Worm (Caenorhabditis elegans) whole organism, young adult: Measurements from ENCODE around the gene C15H11.10.
A peak's percentile ranks its signal among the peaks of the same experiment; 100 is the strongest.

Experiments
- T26A5.8 ChIP-seq: sonication (generic microtip); optimal IDR thresholded peaks from 2 replicates; lab custom pipeline; 2016; ENCODE audit warnings: missing genetic modification characterization, missing compliant biosample characterization
- ceh-79 ChIP-seq: sonication (generic microtip); optimal IDR thresholded peaks from 2 replicates; lab custom pipeline; 2017; ENCODE audit warnings: mild to moderate bottlenecking, missing genetic modification characterization, missing compliant biosample characterization
- lsl-1 ChIP-seq: fragments of 200-800 bp; sonication (Bioruptor generic); optimal IDR thresholded peaks from 2 replicates; lab custom pipeline; 2018; ENCODE audit warnings: mild to moderate bottlenecking, missing genetic modification characterization, moderate library complexity, missing compliant biosample characterization
- rpc-1 ChIP-seq, 2 experiments: fragments of 150-350 bp in 1 of 2; sonication (generic microtip) in 1 of 2; optimal IDR thresholded peaks; 2 replicates each; lab custom pipeline; 2014 to 2018; ENCODE audit warnings: missing biosample characterization in 1 of 2, missing genetic modification characterization in 1 of 2, missing genetic modification reagents in 1 of 2, missing genotype in 1 of 2
- snpc-1.1 ChIP-seq: sonication (generic microtip); optimal IDR thresholded peaks from 2 replicates; lab custom pipeline; 2017; ENCODE audit warnings: missing genetic modification characterization, mild to moderate bottlenecking, missing compliant biosample characterization, antibody characterized with exemption, moderate library complexity, missing genotype, missing genetic modification reagents; ENCODE audit not compliant: insufficient read depth
- tlf-1 ChIP-seq: fragments of 200-800 bp; sonication (Bioruptor generic); optimal IDR thresholded peaks from 2 replicates; lab custom pipeline; 2018; ENCODE audit warnings: mild to moderate bottlenecking, missing genetic modification characterization, missing compliant biosample characterization

DNA sequence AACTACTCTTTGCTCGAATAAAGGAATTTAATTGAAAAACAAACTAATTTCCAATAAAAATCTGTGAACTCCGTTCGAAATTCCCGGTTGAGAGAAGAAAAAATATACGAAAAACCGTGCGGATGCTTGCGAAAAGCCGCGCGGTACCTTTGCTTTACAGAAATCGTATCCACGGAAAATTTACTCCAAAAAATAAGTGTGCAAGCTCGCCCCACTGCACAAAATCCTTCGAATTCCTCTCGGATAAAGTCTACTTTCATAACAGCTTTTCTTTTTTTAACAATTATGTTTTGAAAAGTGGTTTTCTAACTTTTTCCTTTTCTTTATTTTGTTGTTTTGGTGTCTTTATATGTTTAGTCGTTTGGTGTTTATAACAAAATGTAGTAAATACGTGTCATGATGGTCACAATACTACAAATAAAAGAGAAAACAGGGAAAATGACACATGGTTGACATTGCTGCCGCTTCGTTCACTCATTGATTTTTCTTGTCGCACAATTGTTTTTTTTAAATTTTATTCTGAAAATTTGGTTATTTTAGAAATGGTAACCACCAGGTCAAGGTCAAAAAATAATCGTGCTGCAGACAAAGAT lies 44.6 kb upstream of the C15H11.10 start, which contains the start of gene cept-2:
- no peak for TF ChIP-seq T26A5.8
- no peak for TF ChIP-seq ceh-79 (tag; lab: Kevin White, UChicago)
- TF ChIP-seq rpc-1 (optimal IDR thresholded peaks at IDR 0.05; lab: Kevin White, UChicago) = peak; percentile 39
- peak; percentile 2 for TF ChIP-seq rpc-1 (tag; optimal IDR thresholded peaks at IDR 0.05; lab: Kevin White, UChicago)
- peak; percentile 67 for TF ChIP-seq lsl-1
- peak; percentile 66 for TF ChIP-seq tlf-1 (GFP tag; lab: Kevin White, UChicago)
- TF ChIP-seq snpc-1.1 = peak; percentile 45
